Fruit fly (Drosophila melanogaster) Kc167 (cell line): ENCODE data around the gene CG12010.

Experiments used
- h ChIP-seq: fragments of >200 bp; optimal IDR thresholded peaks from 3 replicates; lab custom pipeline; 2018; ENCODE audit warnings: missing external identifiers
- ttk ChIP-seq: sonication (Bioruptor generic); optimal IDR thresholded peaks from 2 replicates; lab custom pipeline; 2017; ENCODE audit warnings: missing external identifiers

DNA sequence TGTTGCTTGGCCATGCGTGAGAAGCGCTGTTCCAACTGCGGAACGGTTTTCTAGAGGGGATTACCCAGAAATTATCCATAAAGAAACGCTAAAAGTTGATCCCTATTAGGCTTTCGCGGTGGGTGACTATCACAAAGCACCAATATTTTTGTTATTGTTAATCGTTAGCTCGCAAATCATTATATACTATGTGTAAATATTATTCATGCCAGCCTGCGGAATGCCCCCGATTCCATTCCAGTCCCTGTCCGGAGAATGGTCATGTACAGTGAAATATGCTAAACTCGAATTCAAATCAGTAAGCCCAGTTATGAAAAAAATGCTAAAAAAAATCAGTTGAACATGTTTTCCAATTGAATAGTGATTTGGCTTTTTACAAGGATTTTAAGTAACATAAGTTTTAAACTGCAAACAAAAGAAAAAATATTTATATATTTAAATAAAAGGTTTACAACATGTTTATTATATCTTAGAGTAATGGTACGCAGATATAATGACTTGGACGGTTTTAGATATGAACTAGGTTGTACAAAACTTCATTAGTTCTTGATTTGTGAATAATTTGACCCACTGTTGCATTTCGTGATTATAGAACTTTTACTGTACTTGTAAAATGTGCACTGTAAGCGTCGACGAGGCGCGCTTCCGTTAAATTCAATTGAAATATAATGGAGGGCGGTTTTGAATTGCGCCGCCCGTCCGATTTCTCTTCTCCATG, 3.3 kb downstream of the CG12010 start:
- TF ChIP-seq ttk (lab: Kevin White, UChicago) (no peak), h (lab: Kevin White, UChicago) (no peak)
